Worm (Caenorhabditis elegans): ENCODE results near the gene exos-8.
A peak's percentile ranks its signal among the peaks of the same experiment; 100 is the strongest.
"Not testable (repeated sequence)": the region's sequence is repeated elsewhere in the genome, so short reads cannot be mapped to it uniquely, and the experiment has no call there.

The exos-8 gene

ce11 chrII:6764734-6765133 lies 23.2 kb downstream of the exos-8 start, which contains the start of gene nlp-50:
Gene nlp-50, plus strand, starts transcription at chrII:6765034.
- TF ChIP-seq lin-14 (GFP tag; optimal IDR thresholded peaks at IDR 0.05) = peak; percentile 2
- no peak for TF ChIP-seq lir-3 (tag; optimal IDR thresholded peaks at IDR 0.05; ENCODE audit: poor library complexity)

ce11 chrII:6768014-6768413 lies 26.5 kb downstream of the exos-8 start, which contains the start of gene F41G3.18:
Gene F41G3.18, plus strand, starts transcription at chrII:6768314.
- TF ChIP-seq ceh-90 (tag; optimal IDR thresholded peaks at IDR 0.05) = no peak
- TF ChIP-seq isw-1 (GFP tag; IDR thresholded peaks at IDR 0.05) = no peak
- no peak for TF ChIP-seq nhr-237 (tag; optimal IDR thresholded peaks at IDR 0.05)

ce11 chrII:6770030-6770429 lies 28.5 kb downstream of the exos-8 start:
- no peak for TF ChIP-seq lir-3 (tag; optimal IDR thresholded peaks at IDR 0.05; ENCODE audit: poor library complexity)
- TF ChIP-seq ceh-63 (GFP tag; optimal IDR thresholded peaks at IDR 0.05) = no peak
- no peak for TF ChIP-seq nhr-77 (tag; optimal IDR thresholded peaks at IDR 0.05)
- no peak for TF ChIP-seq nhr-12 (tag; optimal IDR thresholded peaks at IDR 0.05)
- no peak for TF ChIP-seq hlh-17 (GFP tag; optimal IDR thresholded peaks at IDR 0.05; ENCODE audit: borderline replicate concordance)
- TF ChIP-seq snu-23 (GFP tag; optimal IDR thresholded peaks at IDR 0.05) = no peak
- no peak for TF ChIP-seq unc-86 (tag; optimal IDR thresholded peaks at IDR 0.05)
- no peak for TF ChIP-seq ceh-8 (GFP tag; optimal IDR thresholded peaks at IDR 0.05)
- no peak for TF ChIP-seq fkh-4 (tag; optimal IDR thresholded peaks at IDR 0.05; ENCODE audit: borderline replicate concordance)
- TF ChIP-seq ces-1 (GFP tag; optimal IDR thresholded peaks at IDR 0.05) = no peak
- TF ChIP-seq C04F5.9 (tag; optimal IDR thresholded peaks at IDR 0.05) = no peak
- no peak for TF ChIP-seq lin-35 (GFP tag; optimal IDR thresholded peaks at IDR 0.05)
- TF ChIP-seq nhr-71 (tag; optimal IDR thresholded peaks at IDR 0.05) = no peak
- TF ChIP-seq ceh-88 (GFP tag; IDR thresholded peaks at IDR 0.05) = no peak
- no peak for TF ChIP-seq unc-98 (GFP tag; IDR thresholded peaks at IDR 0.05)
- no peak for TF ChIP-seq swsn-7 (tag; optimal IDR thresholded peaks at IDR 0.05)

- no peak for TF ChIP-seq dpl-1 (GFP tag; optimal IDR thresholded peaks at IDR 0.05)
- TF ChIP-seq pqm-1 (tag; optimal IDR thresholded peaks at IDR 0.05) = no peak
- TF ChIP-seq lir-3 (tag; optimal IDR thresholded peaks at IDR 0.05; ENCODE audit: poor library complexity) = no peak
- peak; percentile 47 for TF ChIP-seq lin-14 (GFP tag; optimal IDR thresholded peaks at IDR 0.05)
- TF ChIP-seq grh-1 (GFP tag; IDR thresholded peaks at IDR 0.05) = no peak
- peak; percentile 32 for TF ChIP-seq fkh-10 (GFP tag; optimal IDR thresholded peaks at IDR 0.05)
- no peak for TF ChIP-seq swsn-7 (tag; optimal IDR thresholded peaks at IDR 0.05)
These were observed 31.0 kb downstream of the exos-8 start for ce11 chrII:6772482-6772881.

ce11 chrII:6775076-6775475 lies 33.6 kb downstream of the exos-8 start, which contains the start of gene agr-1:
Gene agr-1, minus strand, starts transcription at chrII:6775176.
- TF ChIP-seq lir-3 (tag; optimal IDR thresholded peaks at IDR 0.05; ENCODE audit: poor library complexity); ceh-90 (tag; optimal IDR thresholded peaks at IDR 0.05); unc-30 (tag; optimal IDR thresholded peaks at IDR 0.05): not testable (repeated sequence)

ce11 chrII:6776418-6777034 lies 35.0 kb downstream of the exos-8 start, which contains the start of gene ssup-72:
Gene ssup-72, plus strand, starts transcription at chrII:6776598.
- TF ChIP-seq ztf-11 (tag; optimal IDR thresholded peaks at IDR 0.05) (peak in 1 of 2 experiments; percentile 88), jun-1 (tag; optimal IDR thresholded peaks at IDR 0.05) (no peak), zip-4 (GFP tag; optimal IDR thresholded peaks at IDR 0.05) (no peak), lin-14 (GFP tag; optimal IDR thresholded peaks at IDR 0.05) (peak; percentile 84), sup-37 (GFP tag; optimal IDR thresholded peaks at IDR 0.05) (peak; percentile 45), isw-1 (GFP tag; IDR thresholded peaks at IDR 0.05) (peak; percentile 50), ceh-63 (GFP tag; optimal IDR thresholded peaks at IDR 0.05) (no peak), lin-15B (tag; optimal IDR thresholded peaks at IDR 0.05) (peak; percentile 39), nhr-90 (tag; optimal IDR thresholded peaks at IDR 0.05; ENCODE audit: poor library complexity) (peak; percentile 87), elt-3 (tag; optimal IDR thresholded peaks at IDR 0.05) (peak in 2 of 6 experiments; percentile 32 to 47), C34B4.2 (tag; optimal IDR thresholded peaks at IDR 0.05) (no peak), lsy-2 (tag; optimal IDR thresholded peaks at IDR 0.05) (peak; percentile 77 to 79), unc-62 (GFP tag; optimal IDR thresholded peaks at IDR 0.05) (no peak), mab-9 (GFP tag; IDR thresholded peaks at IDR 0.05) (peak; percentile 69), ceh-82 (tag; optimal IDR thresholded peaks at IDR 0.05) (peak; percentile 18 to 61 (median 24)), C04F5.9 (tag; optimal IDR thresholded peaks at IDR 0.05) (peak; percentile 54), ets-5 (GFP tag; IDR thresholded peaks at IDR 0.05) (no peak), xbp-1 (tag; optimal IDR thresholded peaks at IDR 0.05) (peak; percentile 78), egl-13 (tag; optimal IDR thresholded peaks at IDR 0.05) (peak; percentile 86), ces-1 (GFP tag; optimal IDR thresholded peaks at IDR 0.05) (no peak)

Data from whole organism, L1 larva.